Fruit fly (Drosophila melanogaster): Measurements from ENCODE around the gene CG6974.

Gene CG6974

dm6 chr3R:15079185-15079584 lies at the start of gene CG6974:
Gene CG6974 (minus strand): TSS chr3R:15079285.
- TF ChIP-seq noc (tag; optimal IDR thresholded peaks at IDR 0.05): no peak

DNA sequence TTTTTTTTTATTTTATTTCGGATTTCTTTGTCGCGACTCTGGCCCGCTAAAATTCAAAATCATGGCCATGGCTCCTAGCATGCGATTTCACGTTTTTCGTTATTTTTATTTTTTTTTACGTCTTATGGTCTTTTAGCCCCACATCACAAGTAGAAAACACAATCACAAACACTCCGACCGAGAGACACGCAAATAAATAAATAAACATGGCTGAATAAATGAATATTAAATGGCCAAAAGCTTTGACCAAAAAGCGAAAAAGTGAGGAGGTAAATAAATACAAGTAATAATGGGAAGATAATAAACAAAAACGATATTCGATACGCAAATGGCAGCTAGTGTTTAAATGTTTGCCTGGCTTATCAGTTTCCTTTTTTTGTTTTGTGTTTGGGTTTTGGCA lies 49.0 kb upstream of the CG6974 start:
- peak; percentile 25 for TF ChIP-seq noc (tag; optimal IDR thresholded peaks at IDR 0.05)

DNA sequence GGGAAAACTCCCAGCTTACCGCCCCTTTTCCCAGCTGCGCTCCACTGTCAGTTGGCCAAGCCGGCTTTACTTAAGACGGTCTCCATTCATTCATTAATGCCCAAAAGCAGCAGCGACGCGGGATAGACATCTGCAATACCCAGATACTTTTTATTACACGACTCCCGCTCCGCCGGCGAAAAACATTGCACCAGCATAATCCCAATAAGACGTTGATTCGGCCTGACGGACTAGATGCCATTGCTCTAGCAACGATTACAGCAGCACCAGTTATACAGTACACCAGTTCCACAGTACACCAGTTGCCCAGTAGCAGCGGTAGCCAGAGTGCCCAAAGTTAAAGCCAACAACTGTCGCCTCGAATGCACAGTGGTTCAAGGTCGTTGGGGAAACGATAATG lies 46.7 kb upstream of the CG6974 start:
- TF ChIP-seq noc (tag; optimal IDR thresholded peaks at IDR 0.05): no peak

DNA sequence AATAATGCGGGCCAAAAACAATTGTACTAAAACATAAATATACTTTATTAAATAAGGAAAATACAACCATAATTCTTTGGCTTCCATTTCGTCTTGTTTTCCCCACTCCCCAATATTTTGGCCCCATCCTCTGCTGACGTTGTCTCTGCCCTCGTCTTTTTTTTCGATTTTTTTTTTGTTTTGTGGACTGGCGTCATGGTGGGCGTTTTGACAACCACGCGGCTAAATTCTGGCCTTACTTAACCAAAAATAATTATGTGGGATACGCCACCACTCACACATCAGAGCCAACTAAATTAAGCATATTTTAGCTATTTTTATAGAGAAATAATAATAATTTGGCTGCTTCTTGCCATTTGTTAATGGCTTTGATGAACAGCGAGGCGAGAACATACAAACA lies 45.5 kb upstream of the CG6974 start:
- TF ChIP-seq noc (tag; optimal IDR thresholded peaks at IDR 0.05): no peak

DNA sequence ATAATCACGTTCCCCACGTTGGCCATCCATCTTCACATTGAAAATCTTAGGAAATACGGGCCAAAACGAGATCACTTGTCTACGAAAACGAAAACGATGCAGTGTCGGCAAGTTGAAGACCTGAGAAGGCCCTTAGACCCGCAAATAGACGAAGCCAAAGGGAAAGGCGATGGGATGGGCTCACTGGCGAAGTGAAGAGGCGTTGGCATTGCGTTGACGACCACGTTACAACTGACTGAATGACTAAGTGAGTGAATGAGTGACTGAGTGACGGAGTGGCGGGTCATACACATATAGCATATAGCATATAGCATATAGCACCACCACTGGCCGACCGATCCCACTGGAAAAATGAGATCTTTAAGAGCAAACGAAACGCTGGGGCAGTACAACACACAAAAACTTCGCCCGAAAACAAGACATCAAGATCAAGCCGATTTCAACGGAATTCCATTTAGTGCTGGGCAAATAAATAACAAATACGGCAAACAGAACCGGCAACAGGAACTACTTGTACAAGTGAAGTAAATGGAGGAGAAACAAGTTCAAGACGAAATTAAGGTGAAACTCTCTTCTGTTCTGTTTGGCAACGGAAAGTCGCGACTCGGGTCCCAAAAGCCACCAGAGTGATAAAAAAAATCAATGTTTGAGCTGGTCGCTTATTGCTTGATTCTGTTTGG lies 44.1 kb upstream of the CG6974 start:
- TF ChIP-seq noc (tag; optimal IDR thresholded peaks at IDR 0.05): no peak

dm6 chr3R:15121599-15122394 lies 42.7 kb upstream of the CG6974 start:
- TF ChIP-seq noc (tag; optimal IDR thresholded peaks at IDR 0.05): no peak

dm6 chr3R:15119730-15120129 lies 40.6 kb upstream of the CG6974 start:
- TF ChIP-seq noc (tag; optimal IDR thresholded peaks at IDR 0.05): no peak

dm6 chr3R:15117765-15118164 lies 38.7 kb upstream of the CG6974 start:
- no peak for TF ChIP-seq noc (tag; optimal IDR thresholded peaks at IDR 0.05)

dm6 chr3R:15114465-15115228 lies 35.6 kb upstream of the CG6974 start:
- TF ChIP-seq noc (tag; optimal IDR thresholded peaks at IDR 0.05): no peak

dm6 chr3R:15113584-15113983 lies 34.5 kb upstream of the CG6974 start:
- no peak for TF ChIP-seq noc (tag; optimal IDR thresholded peaks at IDR 0.05)

DNA sequence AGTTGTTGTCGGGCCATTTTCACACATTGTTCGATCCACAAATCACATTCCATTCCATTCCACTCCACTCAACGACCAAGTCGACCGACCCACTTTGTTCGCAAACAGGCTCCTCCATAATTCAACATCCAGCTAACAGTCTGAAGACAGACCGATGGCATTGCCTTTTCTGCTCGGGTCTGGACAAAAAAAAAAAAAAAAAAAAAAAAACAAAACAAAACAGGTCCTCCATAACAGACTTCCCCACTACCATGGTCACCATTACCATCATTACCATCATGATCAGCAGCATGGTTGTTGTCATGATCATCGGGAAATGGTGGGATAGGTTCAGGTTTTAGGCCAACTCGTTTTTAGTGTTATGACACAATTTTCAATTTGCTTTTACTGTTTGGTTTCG lies 33.1 kb upstream of the CG6974 start:
- no peak for TF ChIP-seq noc (tag; optimal IDR thresholded peaks at IDR 0.05)

dm6 chr3R:15110135-15110534 lies 31.1 kb upstream of the CG6974 start:
- no peak for TF ChIP-seq noc (tag; optimal IDR thresholded peaks at IDR 0.05)

- peak; percentile 63 for TF ChIP-seq noc (tag; optimal IDR thresholded peaks at IDR 0.05)
These were observed 16.5 kb upstream of the CG6974 start, which contains the start of gene CG6966 for dm6 chr3R:15095550-15096031. Gene CG6966 (minus strand): TSS chr3R:15095631.

- no peak for TF ChIP-seq noc (tag; optimal IDR thresholded peaks at IDR 0.05)
These were observed 15.8 kb upstream of the CG6974 start for dm6 chr3R:15094929-15095236.

DNA sequence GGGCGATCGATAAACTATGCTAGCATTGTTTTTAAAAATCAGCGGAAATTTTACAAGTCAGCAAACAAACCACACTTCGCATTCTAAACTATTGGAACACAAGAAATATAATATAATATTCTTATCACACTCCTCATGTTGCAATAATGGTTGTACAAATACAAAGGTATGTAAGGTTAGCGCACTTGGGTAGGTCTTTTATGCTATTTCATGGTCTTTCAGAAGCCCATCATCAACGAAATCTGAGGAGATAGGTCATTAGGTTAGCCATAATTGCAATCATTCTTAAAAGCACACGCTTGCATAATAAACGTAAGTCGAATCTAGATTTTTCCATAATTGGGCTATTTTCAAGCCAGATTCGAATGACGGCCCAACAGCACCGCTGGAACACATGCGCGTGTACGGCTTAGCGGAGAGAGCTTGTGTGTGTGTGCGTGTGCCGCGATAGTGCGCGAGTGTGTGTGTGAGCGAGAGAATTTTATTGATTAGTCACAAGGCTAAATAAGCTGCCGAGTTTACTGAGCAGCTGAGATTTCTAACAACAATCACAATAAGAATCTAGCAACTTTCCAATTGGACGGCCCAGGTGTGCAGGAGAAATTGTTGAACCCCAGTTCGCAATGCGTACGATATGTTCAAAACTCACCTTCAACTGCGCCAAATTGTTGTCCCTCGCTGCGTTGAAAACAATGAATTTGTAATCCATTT lies 15.3 kb upstream of the CG6974 start:
- peak; percentile 40 for TF ChIP-seq noc (tag; optimal IDR thresholded peaks at IDR 0.05)

DNA sequence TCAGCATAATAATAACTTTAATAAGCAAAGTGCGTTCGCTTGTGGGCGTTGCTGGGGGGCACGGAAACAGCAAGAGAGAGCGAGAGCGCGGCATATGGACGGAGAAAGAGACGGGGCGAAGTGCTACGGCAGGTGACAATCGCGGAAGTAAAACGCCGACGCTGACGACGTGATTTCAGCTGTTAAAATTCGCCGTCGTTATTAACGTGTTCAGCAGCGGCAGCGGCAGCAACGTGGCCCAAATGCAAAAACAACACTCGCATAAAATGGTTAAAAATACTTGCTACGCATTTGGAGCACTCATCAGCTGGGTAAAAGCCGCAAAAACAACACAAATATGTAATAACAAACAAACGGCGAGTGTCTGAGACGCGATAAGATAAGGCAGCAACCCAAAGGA lies 13.7 kb upstream of the CG6974 start:
- TF ChIP-seq noc (tag; optimal IDR thresholded peaks at IDR 0.05): no peak

Measured in whole organism, larva.